Fruit fly (Drosophila melanogaster) whole organism, embryonic: ENCODE measurements around the gene arm.

Experiments used
- BEAF-32 ChIP-seq: fragments of 200-800 bp; sonication (Bioruptor generic); optimal IDR thresholded peaks from 3 replicates; lab custom pipeline; 2017; ENCODE audit warnings: missing biosample characterization, missing genetic modification characterization, mild to moderate bottlenecking, moderate library complexity, missing genetic modification reagents
- CG10321 ChIP-seq: fragments of 200-800 bp; sonication (Bioruptor generic); IDR thresholded peaks from 2 replicates; pipeline ENCODE4 v1.3.6; 2022; ENCODE audit warnings: missing biosample characterization, missing genetic modification characterization
- CG10366 ChIP-seq: fragments of 200-800 bp; sonication (Bioruptor generic); IDR thresholded peaks from 2 replicates; pipeline ENCODE4 v1.3.6; 2022; ENCODE audit warnings: missing biosample characterization, missing genetic modification characterization
- CG10959 ChIP-seq: fragments of 200-800 bp; sonication (Bioruptor generic); IDR thresholded peaks from 2 replicates; pipeline ENCODE4 v1.3.6; 2022; ENCODE audit warnings: missing biosample characterization, missing genetic modification characterization
- CG11247 ChIP-seq: fragments of 200-800 bp; sonication (Bioruptor generic); IDR thresholded peaks from 2 replicates; pipeline ENCODE4 v1.3.6; 2022; ENCODE audit warnings: missing biosample characterization, missing genetic modification characterization
- CG11695 ChIP-seq: fragments of 200-800 bp; sonication (Bioruptor generic); IDR thresholded peaks from 3 replicates; pipeline ENCODE4 v1.3.6; 2022; ENCODE audit warnings: missing biosample characterization, missing genetic modification characterization
- CG13775 ChIP-seq: fragments of 200-800 bp; sonication (Bioruptor generic); optimal IDR thresholded peaks from 3 replicates; lab custom pipeline; 2017; ENCODE audit warnings: missing biosample characterization, mild to moderate bottlenecking, missing genetic modification characterization
- CG1602 ChIP-seq: fragments of 200-800 bp; sonication (Bioruptor generic); optimal IDR thresholded peaks from 3 replicates; lab custom pipeline; 2016; ENCODE audit warnings: missing biosample characterization, missing genetic modification characterization
- CG1832 ChIP-seq: fragments of 200-800 bp; sonication (Bioruptor generic); optimal IDR thresholded peaks from 2 replicates; lab custom pipeline; 2017; ENCODE audit warnings: missing biosample characterization, mild to moderate bottlenecking, missing genetic modification characterization, inconsistent platforms
- CG2889 ChIP-seq: fragments of 200-800 bp; sonication (Bioruptor generic); IDR thresholded peaks from 3 replicates; pipeline ENCODE4 v1.3.6; 2022; ENCODE audit warnings: missing biosample characterization, missing genetic modification characterization
- CG30431 ChIP-seq: fragments of 200-800 bp; sonication (Bioruptor generic); optimal IDR thresholded peaks from 2 replicates; lab custom pipeline; 2017; ENCODE audit warnings: missing biosample characterization, missing genetic modification characterization
- CG32772 ChIP-seq: fragments of 200-800 bp; sonication (Bioruptor generic); IDR thresholded peaks from 2 replicates; pipeline ENCODE4 v1.3.6; 2022; ENCODE audit warnings: missing biosample characterization, missing genetic modification characterization
- CG33557 ChIP-seq: fragments of 200-800 bp; sonication (Bioruptor generic); optimal IDR thresholded peaks from 2 replicates; lab custom pipeline; 2019; ENCODE audit warnings: missing biosample characterization, mild to moderate bottlenecking, missing genetic modification characterization, moderate library complexity
- CG3995 ChIP-seq: fragments of 200-800 bp; sonication (Bioruptor generic); optimal IDR thresholded peaks from 3 replicates; lab custom pipeline; 2016; ENCODE audit warnings: missing biosample characterization, missing genetic modification characterization
- CG4360 ChIP-seq: fragments of 200-800 bp; sonication (Bioruptor generic); IDR thresholded peaks from 2 replicates; pipeline ENCODE4 v1.3.6; 2022; ENCODE audit warnings: missing biosample characterization, missing genetic modification characterization
- CG6254 ChIP-seq: fragments of 200-800 bp; sonication (Bioruptor generic); optimal IDR thresholded peaks from 3 replicates; lab custom pipeline; 2017; ENCODE audit warnings: mild to moderate bottlenecking, missing biosample characterization, missing genetic modification reagents, missing genetic modification characterization
- CG6272 ChIP-seq: fragments of 200-800 bp; sonication (Bioruptor generic); IDR thresholded peaks from 2 replicates; pipeline ENCODE4 v1.3.6; 2022; ENCODE audit warnings: missing biosample characterization, missing genetic modification characterization
- CG7372 ChIP-seq: fragments of 200-800 bp; sonication (Bioruptor generic); IDR thresholded peaks from 2 replicates; pipeline ENCODE4 v1.3.6; 2022; ENCODE audit warnings: missing biosample characterization, missing genetic modification characterization
- CG7987 ChIP-seq: fragments of 200-800 bp; sonication (Bioruptor generic); optimal IDR thresholded peaks from 2 replicates; lab custom pipeline; 2018; ENCODE audit warnings: missing biosample characterization, mild to moderate bottlenecking, missing genetic modification characterization, moderate library complexity
- Dek ChIP-seq: fragments of 200-800 bp; sonication (Bioruptor generic); optimal IDR thresholded peaks from 3 replicates; lab custom pipeline; 2019; ENCODE audit warnings: missing biosample characterization, mild to moderate bottlenecking, missing genetic modification characterization, moderate library complexity
- GATAe ChIP-seq: fragments of 200-800 bp; sonication (Bioruptor generic); conservative IDR thresholded peaks from 2 replicates; pipeline ENCODE4 v1.3.6; 2022; ENCODE audit warnings: missing biosample characterization, missing genetic modification characterization
- HLH3B ChIP-seq: fragments of 200-800 bp; sonication (Bioruptor generic); IDR thresholded peaks from 2 replicates; pipeline ENCODE4 v1.3.6; 2022; ENCODE audit warnings: missing biosample characterization, missing genetic modification characterization
- HmgZ ChIP-seq: fragments of 200-800 bp; sonication (Bioruptor generic); optimal IDR thresholded peaks from 2 replicates; lab custom pipeline; 2018; ENCODE audit warnings: missing biosample characterization, mild to moderate bottlenecking, missing genetic modification characterization
- Hr51 ChIP-seq, 2 experiments: fragments of 200-800 bp; sonication (Bioruptor generic); optimal IDR thresholded peaks; 2 replicates in 1 of 2; 3 replicates in 1 of 2; lab custom pipeline; 2016 to 2018; ENCODE audit warnings: missing biosample characterization in 2 of 2, missing genetic modification characterization in 2 of 2, mild to moderate bottlenecking in 1 of 2, moderate library complexity in 1 of 2
- Kr ChIP-seq: fragments of 200-800 bp; sonication (Bioruptor generic); optimal IDR thresholded peaks from 2 replicates; lab custom pipeline; 2017; ENCODE audit warnings: missing biosample characterization, mild to moderate bottlenecking, missing genetic modification characterization
- Max ChIP-seq: fragments of 200-800 bp; sonication (Bioruptor generic); optimal IDR thresholded peaks from 2 replicates; lab custom pipeline; 2016; ENCODE audit warnings: missing biosample characterization, mild to moderate bottlenecking, missing genetic modification characterization
- Med ChIP-seq: fragments of 200-800 bp; sonication (Bioruptor generic); peaks from one replicate; lab custom pipeline; 2016; ENCODE audit warnings: missing biosample characterization, missing genetic modification characterization, mild to moderate bottlenecking, inconsistent platforms, moderate library complexity
- PHDP ChIP-seq: fragments of 200-800 bp; sonication (Bioruptor generic); optimal IDR thresholded peaks from 3 replicates; lab custom pipeline; 2018; ENCODE audit warnings: missing biosample characterization, mild to moderate bottlenecking, missing genetic modification characterization, moderate library complexity
- Six4 ChIP-seq: fragments of 200-800 bp; sonication (Bioruptor generic); optimal IDR thresholded peaks from 2 replicates; lab custom pipeline; 2016; ENCODE audit warnings: missing biosample characterization, missing genetic modification characterization
- Sox100B ChIP-seq: fragments of 200-800 bp; sonication (Bioruptor generic); optimal IDR thresholded peaks from 3 replicates; lab custom pipeline; 2018; ENCODE audit warnings: missing biosample characterization, mild to moderate bottlenecking, missing genetic modification characterization
- amos ChIP-seq: fragments of 200-800 bp; sonication (Bioruptor generic); IDR thresholded peaks from 2 replicates; pipeline ENCODE4 v1.3.6; 2022; ENCODE audit warnings: missing biosample characterization, missing genetic modification characterization; ENCODE audit not compliant: partially characterized antibody
- ap ChIP-seq: fragments of 200-800 bp; sonication (Bioruptor generic); IDR thresholded peaks from 2 replicates; pipeline ENCODE4 v1.3.6; 2022; ENCODE audit warnings: missing biosample characterization, missing genetic modification characterization
- dimm ChIP-seq: fragments of 200-800 bp; sonication (Bioruptor generic); IDR thresholded peaks from 2 replicates; pipeline ENCODE4 v1.3.6; 2022; ENCODE audit warnings: missing biosample characterization, missing genetic modification characterization
- esg ChIP-seq: fragments of 200-800 bp; sonication (Bioruptor generic); conservative IDR thresholded peaks from 2 replicates; pipeline ENCODE4 v1.3.6; 2022; ENCODE audit warnings: missing biosample characterization, missing genetic modification characterization
- exex ChIP-seq: fragments of 200-800 bp; sonication (Bioruptor generic); optimal IDR thresholded peaks from 4 replicates; lab custom pipeline; 2018; ENCODE audit warnings: missing biosample characterization, mild to moderate bottlenecking, missing genetic modification characterization, moderate library complexity
- gcm2 ChIP-seq: fragments of 200-800 bp; sonication (Bioruptor generic); optimal IDR thresholded peaks from 2 replicates; lab custom pipeline; 2016; ENCODE audit warnings: missing biosample characterization, missing genetic modification characterization
- grau ChIP-seq: fragments of 200-800 bp; optimal IDR thresholded peaks from 3 replicates; lab custom pipeline; 2019; ENCODE audit warnings: missing biosample characterization, mild to moderate bottlenecking, missing genetic modification characterization, moderate library complexity
- inv ChIP-seq: fragments of 200-800 bp; sonication (Bioruptor generic); IDR thresholded peaks from 2 replicates; pipeline ENCODE4 v1.3.6; 2022; ENCODE audit warnings: missing biosample characterization, missing genetic modification characterization; ENCODE audit not compliant: partially characterized antibody
- kah ChIP-seq: fragments of 200-800 bp; sonication (Bioruptor generic); optimal IDR thresholded peaks from 2 replicates; lab custom pipeline; 2018; ENCODE audit warnings: missing biosample characterization, mild to moderate bottlenecking, missing genetic modification characterization
- kni ChIP-seq: fragments of 200-800 bp; sonication (Bioruptor generic); optimal IDR thresholded peaks from 3 replicates; lab custom pipeline; 2017; ENCODE audit warnings: mild to moderate bottlenecking, missing biosample characterization, missing genetic modification reagents, missing genetic modification characterization
- nerfin-2 ChIP-seq: fragments of 200-800 bp; sonication (Bioruptor generic); IDR thresholded peaks from 2 replicates; pipeline ENCODE4 v1.3.6; 2022; ENCODE audit warnings: missing biosample characterization, missing genetic modification characterization; ENCODE audit not compliant: partially characterized antibody
- nmo ChIP-seq: fragments of 200-800 bp; sonication (Bioruptor generic); optimal IDR thresholded peaks from 2 replicates; lab custom pipeline; 2018; ENCODE audit warnings: missing biosample characterization, mild to moderate bottlenecking, missing genetic modification characterization, moderate library complexity
- oc ChIP-seq: fragments of 200-800 bp; sonication (Bioruptor generic); optimal IDR thresholded peaks from 2 replicates; lab custom pipeline; 2018; ENCODE audit warnings: missing biosample characterization, mild to moderate bottlenecking, missing genetic modification characterization, moderate library complexity
- pho ChIP-seq: fragments of 200-800 bp; sonication (Bioruptor generic); optimal IDR thresholded peaks from 2 replicates; lab custom pipeline; 2016; ENCODE audit warnings: missing biosample characterization, missing genetic modification characterization
- rib ChIP-seq: fragments of 200-800 bp; sonication (Bioruptor generic); IDR thresholded peaks from 2 replicates; pipeline ENCODE4 v1.3.6; 2022; ENCODE audit warnings: missing biosample characterization, missing genetic modification characterization
- sens ChIP-seq: fragments of 200-800 bp; sonication (Bioruptor generic); peaks from one replicate; lab custom pipeline; 2016; ENCODE audit warnings: missing biosample characterization, missing genetic modification characterization
- sr ChIP-seq: fragments of 200-800 bp; sonication (Bioruptor generic); IDR thresholded peaks from 3 replicates; pipeline ENCODE4 v1.3.6; 2022; ENCODE audit warnings: missing biosample characterization, missing genetic modification characterization
- stwl ChIP-seq: fragments of 200-800 bp; sonication (Bioruptor generic); optimal IDR thresholded peaks from 3 replicates; lab custom pipeline; 2018; ENCODE audit warnings: missing biosample characterization, mild to moderate bottlenecking, missing genetic modification characterization, moderate library complexity
- toy ChIP-seq: fragments of 200-800 bp; sonication (Bioruptor generic); IDR thresholded peaks from 2 replicates; pipeline ENCODE4 v1.3.6; 2022; ENCODE audit warnings: missing biosample characterization, missing genetic modification characterization
- zf30C ChIP-seq: fragments of 200-800 bp; sonication (Bioruptor generic); optimal IDR thresholded peaks from 3 replicates; lab custom pipeline; 2018; ENCODE audit warnings: missing biosample characterization, mild to moderate bottlenecking, missing genetic modification characterization

arm gene

dm6 chrX:1861620-1862184, 38.7 kb downstream of the arm start, which contains the start of gene deltaCOP (continued):
- TF ChIP-seq kni (GFP tag; lab: Kevin White, UChicago) (peak; percentile 32), Sox100B (no peak), gcm2 (GFP tag; lab: Kevin White, UChicago) (peak; percentile 42), GATAe (no peak; the same call in 1 of the 2 replicates), Dek (tag; lab: Kevin White, UChicago) (peak; percentile 74), PHDP (tag; lab: Kevin White, UChicago) (peak; percentile 75), Hr51 (GFP tag; optimal IDR thresholded peaks at IDR 0.05; lab: Kevin White, UChicago) (peak; percentile 75 to 88), CG1832 (no peak), CG3995 (GFP tag; lab: Kevin White, UChicago) (peak; percentile 52), grau (tag; lab: Kevin White, UChicago) (peak; percentile 83), HmgZ (tag; lab: Kevin White, UChicago) (peak; percentile 79), zf30C (no peak), CG4360 (GFP tag; lab: Robert Waterston, UW) (peak; percentile 26; the same call in 1 of the 2 replicates), CG32772 (peak; percentile 87), CG13775 (GFP tag; lab: Kevin White, UChicago) (peak; percentile 84), CG10321 (no peak), dimm (GFP tag; lab: Robert Waterston, UW) (no peak), CG11695 (peak; percentile 75), pho (GFP tag; lab: Kevin White, UChicago) (peak; percentile 94), nmo (GFP tag; lab: Kevin White, UChicago) (peak; percentile 79), Six4 (peak; percentile 78), CG6272 (peak; percentile 59), BEAF-32 (peak; percentile 32), kah (GFP tag; lab: Kevin White, UChicago) (peak; percentile 26), stwl (tag; lab: Kevin White, UChicago) (peak; percentile 68), CG10959 (GFP tag; lab: Robert Waterston, UW) (peak; percentile 55), Max (GFP tag; lab: Kevin White, UChicago) (peak; percentile 88), Kr (no peak), CG2889 (GFP tag; lab: Robert Waterston, UW) (peak; percentile 82; the same call in 2 of the 3 replicates), sens (GFP tag; lab: Kevin White, UChicago) (peak; percentile 98), CG10366 (GFP tag; lab: Robert Waterston, UW) (peak; percentile 82), esg (peak; percentile 82), toy (GFP tag; lab: Robert Waterston, UW) (peak; percentile 60; the same call in 1 of the 2 replicates), sr (GFP tag; lab: Robert Waterston, UW) (no peak), CG7987 (GFP tag; lab: Kevin White, UChicago) (peak; percentile 23), ap (GFP tag; lab: Robert Waterston, UW) (peak; percentile 57; the same call in 1 of the 2 replicates), Med (peak; percentile 97), CG7372 (GFP tag; lab: Robert Waterston, UW) (peak; percentile 73), CG6254 (GFP tag; lab: Kevin White, UChicago) (peak; percentile 43), CG1602 (GFP tag; lab: Kevin White, UChicago) (peak; percentile 84), amos (GFP tag; lab: Robert Waterston, UW) (peak; percentile 26; the same call in 1 of the 2 replicates), inv (no peak), CG33557 (peak; percentile 57), CG30431 (GFP tag; lab: Kevin White, UChicago) (peak; percentile 46), exex (tag; lab: Kevin White, UChicago) (no peak), CG11247 (GFP tag; lab: Robert Waterston, UW) (peak; percentile 79), rib (peak; percentile 75), oc (tag; lab: Kevin White, UChicago) (peak; percentile 36), nerfin-2 (GFP tag; lab: Robert Waterston, UW) (no peak), HLH3B (GFP tag; lab: Robert Waterston, UW) (peak; percentile 70)
